Worm (Caenorhabditis elegans) whole organism, mixed stage, embryonic: Measurements from ENCODE around the gene srh-115.

Experiments
- M03D4.4 ChIP-seq: sonication (generic microtip); optimal IDR thresholded peaks from 2 replicates; lab custom pipeline; 2017; ENCODE audit warnings: mild to moderate bottlenecking, missing genetic modification characterization, missing compliant biosample characterization
- bed-3 ChIP-seq: fragments of 200-800 bp; sonication (Bioruptor generic); optimal IDR thresholded peaks from 3 replicates; lab custom pipeline; 2018; ENCODE audit warnings: mild to moderate bottlenecking, missing genetic modification characterization, moderate library complexity, missing compliant biosample characterization
- ceh-39 ChIP-seq: fragments of 150-350 bp; optimal IDR thresholded peaks from 2 replicates; lab custom pipeline; 2014; ENCODE audit warnings: missing biosample characterization, missing genetic modification characterization
- ceh-43 ChIP-seq: fragments of 200-800 bp; sonication (Bioruptor generic); optimal IDR thresholded peaks from 2 replicates; lab custom pipeline; 2018; ENCODE audit warnings: mild to moderate bottlenecking, missing genetic modification characterization, moderate library complexity, missing compliant biosample characterization
- ceh-83 ChIP-seq: fragments of 200-800 bp; sonication (Bioruptor generic); optimal IDR thresholded peaks from 2 replicates; lab custom pipeline; 2018; ENCODE audit warnings: mild to moderate bottlenecking, missing genetic modification characterization, missing compliant biosample characterization
- ces-1 ChIP-seq: fragments of 150-350 bp; optimal IDR thresholded peaks from 2 replicates; lab custom pipeline; 2014; ENCODE audit warnings: missing biosample characterization, missing genetic modification reagents, missing genetic modification characterization
- cnd-1 ChIP-seq: fragments of 200-800 bp; sonication (Bioruptor generic); optimal IDR thresholded peaks from 2 replicates; lab custom pipeline; 2018; ENCODE audit warnings: mild to moderate bottlenecking, missing genetic modification characterization, missing compliant biosample characterization
- drap-1 ChIP-seq: fragments of 200-800 bp; sonication (Bioruptor generic); optimal IDR thresholded peaks from 3 replicates; lab custom pipeline; 2018; ENCODE audit warnings: mild to moderate bottlenecking, missing genetic modification characterization, missing compliant biosample characterization
- elt-1 ChIP-seq: sonication (generic microtip); optimal IDR thresholded peaks from 2 replicates; lab custom pipeline; 2017; ENCODE audit warnings: missing genetic modification characterization, mild to moderate bottlenecking, missing compliant biosample characterization, antibody characterized with exemption, moderate library complexity, borderline replicate concordance; ENCODE audit not compliant: insufficient read depth
- elt-3 ChIP-seq: fragments of 150-350 bp; optimal IDR thresholded peaks from 2 replicates; lab custom pipeline; 2014; ENCODE audit warnings: missing biosample characterization, missing genetic modification characterization
- flh-1 ChIP-seq: fragments of 200-800 bp; sonication (Bioruptor generic); optimal IDR thresholded peaks from 2 replicates; lab custom pipeline; 2018; ENCODE audit warnings: mild to moderate bottlenecking, missing genetic modification characterization, moderate library complexity, missing compliant biosample characterization
- ham-2 ChIP-seq: fragments of 200-800 bp; sonication (Bioruptor generic); optimal IDR thresholded peaks from 2 replicates; lab custom pipeline; 2018; ENCODE audit warnings: mild to moderate bottlenecking, missing genetic modification characterization, missing compliant biosample characterization
- hlh-1 ChIP-seq: fragments of 150-350 bp; optimal IDR thresholded peaks from 2 replicates; lab custom pipeline; 2014; ENCODE audit warnings: missing biosample characterization, missing genetic modification reagents, missing genetic modification characterization
- lin-13 ChIP-seq: fragments of 150-350 bp; optimal IDR thresholded peaks from 2 replicates; lab custom pipeline; 2014; ENCODE audit warnings: missing biosample characterization, missing genetic modification characterization
- lin-32 ChIP-seq: fragments of 200-800 bp; sonication (Bioruptor generic); optimal IDR thresholded peaks from 2 replicates; lab custom pipeline; 2018; ENCODE audit warnings: mild to moderate bottlenecking, missing genetic modification characterization, missing compliant biosample characterization
- mab-5 ChIP-seq: fragments of 150-350 bp; optimal IDR thresholded peaks from 2 replicates; lab custom pipeline; 2014; ENCODE audit warnings: missing biosample characterization, missing genetic modification characterization
- mep-1 ChIP-seq: fragments of 150-350 bp; optimal IDR thresholded peaks from 2 replicates; lab custom pipeline; 2017; ENCODE audit warnings: missing biosample characterization, missing genetic modification reagents, missing genetic modification characterization, inconsistent platforms
- mls-2 ChIP-seq: sonication (generic microtip); optimal IDR thresholded peaks from 2 replicates; lab custom pipeline; 2016; ENCODE audit warnings: mild to moderate bottlenecking, missing genetic modification characterization, moderate library complexity, missing compliant biosample characterization
- nhr-12 ChIP-seq: fragments of 150-350 bp; optimal IDR thresholded peaks from 2 replicates; lab custom pipeline; 2014; ENCODE audit warnings: missing biosample characterization, missing genetic modification characterization
- nhr-2 ChIP-seq: fragments of 150-350 bp; optimal IDR thresholded peaks from 2 replicates; lab custom pipeline; 2014; ENCODE audit warnings: missing biosample characterization, missing genetic modification characterization
- nhr-237 ChIP-seq: fragments of 150-350 bp; optimal IDR thresholded peaks from 2 replicates; lab custom pipeline; 2014; ENCODE audit warnings: missing biosample characterization, missing genetic modification characterization
- nhr-28 ChIP-seq: fragments of 150-350 bp; optimal IDR thresholded peaks from 2 replicates; lab custom pipeline; 2014; ENCODE audit warnings: missing biosample characterization, missing genetic modification characterization
- sem-2 ChIP-seq: fragments of 200-800 bp; sonication (Bioruptor generic); optimal IDR thresholded peaks from 2 replicates; lab custom pipeline; 2018; ENCODE audit warnings: mild to moderate bottlenecking, missing genetic modification characterization, missing compliant biosample characterization
- snpc-4 ChIP-seq: fragments of 150-350 bp; optimal IDR thresholded peaks from 2 replicates; lab custom pipeline; 2014; ENCODE audit warnings: missing biosample characterization, missing genetic modification characterization
- sptf-1 ChIP-seq: sonication (generic microtip); optimal IDR thresholded peaks from 2 replicates; lab custom pipeline; 2017; ENCODE audit warnings: mild to moderate bottlenecking, missing genetic modification characterization, moderate library complexity, missing compliant biosample characterization
- tbx-8 ChIP-seq: fragments of 200-800 bp; sonication (Bioruptor generic); optimal IDR thresholded peaks from 2 replicates; lab custom pipeline; 2018; ENCODE audit warnings: mild to moderate bottlenecking, missing genetic modification characterization, moderate library complexity, missing compliant biosample characterization
- unc-120 ChIP-seq: sonication (generic microtip); optimal IDR thresholded peaks from 2 replicates; lab custom pipeline; 2017; ENCODE audit warnings: missing genetic modification characterization, missing compliant biosample characterization; ENCODE audit not compliant: poor library complexity, severe bottlenecking
- unc-39 ChIP-seq: fragments of 150-350 bp; optimal IDR thresholded peaks from 2 replicates; lab custom pipeline; 2014; ENCODE audit warnings: missing biosample characterization, missing genetic modification characterization
- unc-62 ChIP-seq: fragments of 150-350 bp; optimal IDR thresholded peaks from 2 replicates; lab custom pipeline; 2014; ENCODE audit warnings: missing biosample characterization, missing genetic modification reagents, missing genetic modification characterization
- zip-8 ChIP-seq: fragments of 150-350 bp; optimal IDR thresholded peaks from 2 replicates; lab custom pipeline; 2014; ENCODE audit warnings: missing biosample characterization, missing genetic modification characterization
- ztf-11 ChIP-seq: fragments of 150-350 bp; optimal IDR thresholded peaks from 2 replicates; lab custom pipeline; 2014; ENCODE audit warnings: missing biosample characterization, missing genetic modification characterization

Gene srh-115

DNA sequence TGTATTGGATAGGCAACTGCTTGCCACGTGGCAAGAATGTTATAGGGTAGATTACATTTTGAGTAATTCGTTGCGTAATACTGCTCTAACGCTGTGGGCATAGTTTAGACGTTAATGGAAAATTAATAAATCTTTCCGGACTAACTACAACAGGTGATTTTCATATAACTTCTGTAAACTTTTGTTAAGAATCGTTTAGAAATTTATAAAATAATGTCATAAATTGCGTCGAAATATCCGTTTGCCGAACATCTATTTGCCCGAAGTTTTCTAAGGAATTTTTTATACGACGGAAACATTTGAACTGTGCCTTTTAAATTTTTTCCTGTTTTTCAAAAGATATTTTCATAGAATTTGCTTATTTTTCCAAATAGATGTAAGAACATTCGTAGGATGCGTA, 29.4 kb upstream of the srh-115 start, which contains the start of gene srh-112:
Gene srh-112, minus strand, starts transcription at position 101 of the 400 bp plus-strand sequence.
- TF ChIP-seq bed-3 (GFP tag; lab: Kevin White, UChicago) (no peak), nhr-237 (tag; lab: Kevin White, UChicago) (no peak), cnd-1 (no peak), ceh-43 (no peak), elt-3 (tag; lab: Kevin White, UChicago) (no peak), mep-1 (tag; lab: Kevin White, UChicago) (no peak), nhr-28 (tag; lab: Kevin White, UChicago) (no peak), ces-1 (GFP tag; lab: Kevin White, UChicago) (no peak), unc-120 (tag; lab: Kevin White, UChicago) (no peak), sem-2 (GFP tag; lab: Kevin White, UChicago) (no peak), ceh-39 (tag; lab: Kevin White, UChicago) (no peak), drap-1 (no peak), unc-39 (tag; lab: Kevin White, UChicago) (no peak), lin-13 (no peak), unc-62 (GFP tag; lab: Kevin White, UChicago) (no peak), nhr-12 (tag; lab: Kevin White, UChicago) (no peak), elt-1 (tag; lab: Kevin White, UChicago) (no peak), snpc-4 (tag; lab: Kevin White, UChicago) (no peak), tbx-8 (GFP tag; lab: Kevin White, UChicago) (no peak)

DNA sequence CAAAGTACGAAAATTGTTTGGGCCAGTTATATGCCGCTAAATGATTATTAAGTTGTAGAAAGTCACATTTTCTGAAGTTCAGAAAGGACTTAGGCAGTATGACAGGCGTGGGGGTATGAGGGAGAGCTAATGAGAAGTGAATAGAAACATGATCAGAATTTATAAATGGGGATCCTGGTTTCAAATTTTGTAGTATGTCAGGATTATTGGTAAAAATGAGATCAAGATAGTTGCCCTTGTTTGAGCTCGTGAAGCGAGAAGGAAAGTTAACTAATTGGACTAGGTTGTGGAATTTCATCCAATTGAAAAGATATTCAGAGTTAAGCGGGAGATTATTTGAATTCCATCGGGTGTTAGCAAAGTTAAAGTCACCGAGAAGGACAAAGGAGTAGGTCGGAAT, 23.2 kb upstream of the srh-115 start:
- no peak for TF ChIP-seq sem-2 (GFP tag; lab: Kevin White, UChicago)
- no peak for TF ChIP-seq ceh-39 (tag; lab: Kevin White, UChicago)
- TF ChIP-seq ces-1 (GFP tag; lab: Kevin White, UChicago) = no peak
- no peak for TF ChIP-seq cnd-1
- no peak for TF ChIP-seq unc-62 (GFP tag; lab: Kevin White, UChicago)
- no peak for TF ChIP-seq drap-1
- TF ChIP-seq unc-120 (tag; lab: Kevin White, UChicago) = no peak
- no peak for TF ChIP-seq snpc-4 (tag; lab: Kevin White, UChicago)
- TF ChIP-seq tbx-8 (GFP tag; lab: Kevin White, UChicago) = no peak
- TF ChIP-seq bed-3 (GFP tag; lab: Kevin White, UChicago) = no peak
- no peak for TF ChIP-seq zip-8 (tag; lab: Kevin White, UChicago)

ce11 chrV:17236345-17236744, 19.2 kb upstream of the srh-115 start, which contains the start of gene T19C9.10:
Gene T19C9.10 (plus strand): TSS chrV:17236592.
- TF ChIP-seq elt-1 (tag; lab: Kevin White, UChicago) (peak; percentile 61), mab-5 (tag; lab: Kevin White, UChicago) (no peak), M03D4.4 (no peak)

DNA sequence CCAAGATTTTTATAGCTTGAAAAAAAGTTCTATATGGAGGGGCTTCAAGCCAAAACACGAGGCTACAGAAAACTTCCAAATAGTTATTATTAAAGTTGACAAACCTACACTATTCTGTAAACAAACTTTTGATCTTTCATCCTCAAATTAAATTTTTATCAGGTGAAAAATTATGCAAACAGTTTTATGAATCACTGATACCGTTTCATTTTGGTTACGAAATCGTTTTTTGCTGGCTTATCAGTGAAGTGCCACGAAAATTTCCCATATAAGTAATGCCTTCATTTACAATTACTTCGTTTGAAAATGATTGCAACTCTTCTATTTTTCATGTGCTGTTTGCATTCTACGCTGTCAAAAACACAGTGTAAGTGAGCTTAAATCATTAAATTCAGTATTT, 16.8 kb upstream of the srh-115 start, which contains the start of gene T19C9.8:
Gene T19C9.8, plus strand, starts transcription at position 299 of the 400 bp plus-strand sequence.
- TF ChIP-seq nhr-2 (tag; lab: Kevin White, UChicago) = no peak
- no peak for TF ChIP-seq drap-1
- no peak for TF ChIP-seq nhr-28 (tag; lab: Kevin White, UChicago)
- no peak for TF ChIP-seq sptf-1 (tag; lab: Kevin White, UChicago)
- TF ChIP-seq nhr-237 (tag; lab: Kevin White, UChicago) = no peak
- TF ChIP-seq ham-2 = no peak
- TF ChIP-seq lin-32 (GFP tag; lab: Kevin White, UChicago) = no peak
- TF ChIP-seq mab-5 (tag; lab: Kevin White, UChicago) = no peak
- no peak for TF ChIP-seq elt-1 (tag; lab: Kevin White, UChicago)
- no peak for TF ChIP-seq M03D4.4
- no peak for TF ChIP-seq flh-1 (GFP tag; lab: Kevin White, UChicago)
- no peak for TF ChIP-seq mls-2
- no peak for TF ChIP-seq nhr-12 (tag; lab: Kevin White, UChicago)
- TF ChIP-seq unc-120 (tag; lab: Kevin White, UChicago) = no peak
- no peak for TF ChIP-seq hlh-1 (tag; lab: Kevin White, UChicago)
- no peak for TF ChIP-seq ztf-11 (tag; lab: Kevin White, UChicago)
- TF ChIP-seq ceh-83 (GFP tag; lab: Kevin White, UChicago) = no peak
- no peak for TF ChIP-seq ceh-43
